Worm (Caenorhabditis elegans) whole organism, late embryonic: ENCODE results near the gene C25E10.12.
A peak's percentile ranks its signal among the peaks of the same experiment; 100 is the strongest.

Experiments
- C08G9.2 ChIP-seq: sonication (generic microtip); optimal IDR thresholded peaks from 2 replicates; lab custom pipeline; 2016; ENCODE audit warnings: mild to moderate bottlenecking, missing genetic modification characterization, moderate library complexity, missing compliant biosample characterization
- F13H6.1 ChIP-seq: sonication (generic microtip); optimal IDR thresholded peaks from 2 replicates; lab custom pipeline; 2016; ENCODE audit warnings: missing genetic modification characterization, missing compliant biosample characterization
- K02D7.2 ChIP-seq: sonication (generic microtip); optimal IDR thresholded peaks from 2 replicates; lab custom pipeline; 2017; ENCODE audit warnings: mild to moderate bottlenecking, missing genetic modification characterization, missing compliant biosample characterization
- K09A11.1 ChIP-seq: sonication (generic microtip); optimal IDR thresholded peaks from 2 replicates; lab custom pipeline; 2017; ENCODE audit warnings: antibody characterized with exemption, mild to moderate bottlenecking, missing genetic modification characterization, missing compliant biosample characterization; ENCODE audit not compliant: insufficient read depth
- Y22D7AL.16 ChIP-seq: sonication (generic microtip); optimal IDR thresholded peaks from 2 replicates; lab custom pipeline; 2016; ENCODE audit warnings: missing genetic modification characterization, missing compliant biosample characterization
- ahr-1 ChIP-seq: sonication (generic microtip); optimal IDR thresholded peaks from 2 replicates; lab custom pipeline; 2016; ENCODE audit warnings: missing genetic modification characterization, missing compliant biosample characterization
- ceh-18 ChIP-seq: sonication (generic microtip); optimal IDR thresholded peaks from 2 replicates; lab custom pipeline; 2016; ENCODE audit warnings: missing genetic modification characterization, missing compliant biosample characterization
- ceh-2 ChIP-seq: sonication (generic microtip); optimal IDR thresholded peaks from 2 replicates; lab custom pipeline; 2016; ENCODE audit warnings: missing genotype, missing genetic modification characterization, missing compliant biosample characterization
- ceh-24 ChIP-seq: sonication (generic microtip); optimal IDR thresholded peaks from 2 replicates; lab custom pipeline; 2016; ENCODE audit warnings: mild to moderate bottlenecking, missing genetic modification characterization, missing compliant biosample characterization
- ceh-30 ChIP-seq: fragments of 150-350 bp; optimal IDR thresholded peaks from 2 replicates; lab custom pipeline; 2014; ENCODE audit warnings: missing biosample characterization, missing genetic modification characterization
- ceh-34 ChIP-seq: sonication (generic microtip); optimal IDR thresholded peaks from 2 replicates; lab custom pipeline; 2016; ENCODE audit warnings: mild to moderate bottlenecking, missing genetic modification characterization, missing compliant biosample characterization
- ceh-48 ChIP-seq: sonication (generic microtip); optimal IDR thresholded peaks from 2 replicates; lab custom pipeline; 2016; ENCODE audit warnings: missing genetic modification characterization, inconsistent platforms, missing compliant biosample characterization
- ceh-9 ChIP-seq: sonication (generic microtip); optimal IDR thresholded peaks from 2 replicates; lab custom pipeline; 2016; ENCODE audit warnings: mild to moderate bottlenecking, missing genetic modification characterization, inconsistent platforms, missing compliant biosample characterization
- elt-2 ChIP-seq: sonication (generic microtip); optimal IDR thresholded peaks from 2 replicates; lab custom pipeline; 2016; ENCODE audit warnings: missing genetic modification reagents, missing genetic modification characterization, missing compliant biosample characterization
- elt-4 ChIP-seq: sonication (generic microtip); optimal IDR thresholded peaks from 2 replicates; lab custom pipeline; 2016; ENCODE audit warnings: missing genetic modification characterization, missing compliant biosample characterization
- ets-4 ChIP-seq: sonication (generic microtip); optimal IDR thresholded peaks from 2 replicates; lab custom pipeline; 2016; ENCODE audit warnings: missing genetic modification characterization, missing compliant biosample characterization
- eyg-1 ChIP-seq: sonication (generic microtip); optimal IDR thresholded peaks from 2 replicates; lab custom pipeline; 2016; ENCODE audit warnings: missing genotype, missing genetic modification characterization, missing compliant biosample characterization
- fkh-10 ChIP-seq: fragments of 150-350 bp; optimal IDR thresholded peaks from 2 replicates; lab custom pipeline; 2014; ENCODE audit warnings: missing biosample characterization, missing genetic modification reagents, missing genetic modification characterization
- hlh-30 ChIP-seq: sonication (generic microtip); optimal IDR thresholded peaks from 2 replicates; lab custom pipeline; 2017; ENCODE audit warnings: antibody characterized with exemption, missing genetic modification characterization, missing compliant biosample characterization; ENCODE audit not compliant: insufficient read depth
- hlh-6 ChIP-seq: sonication (generic microtip); optimal IDR thresholded peaks from 2 replicates; lab custom pipeline; 2016; ENCODE audit warnings: missing genotype, missing genetic modification characterization, missing compliant biosample characterization
- lin-11 ChIP-seq: fragments of 200-800 bp; sonication (Bioruptor generic); optimal IDR thresholded peaks from 2 replicates; lab custom pipeline; 2018; ENCODE audit warnings: mild to moderate bottlenecking, missing genetic modification characterization, missing compliant biosample characterization
- mec-3 ChIP-seq: sonication (generic microtip); optimal IDR thresholded peaks from 2 replicates; lab custom pipeline; 2016; ENCODE audit warnings: borderline replicate concordance, missing genetic modification characterization, missing compliant biosample characterization
- nhr-11 ChIP-seq: fragments of 150-350 bp; optimal IDR thresholded peaks from 2 replicates; lab custom pipeline; 2014; ENCODE audit warnings: missing biosample characterization, missing genetic modification characterization
- nhr-232 ChIP-seq: sonication (generic microtip); optimal IDR thresholded peaks from 2 replicates; lab custom pipeline; 2016; ENCODE audit warnings: missing genetic modification characterization, missing compliant biosample characterization
- npax-4 ChIP-seq: sonication (generic microtip); optimal IDR thresholded peaks from 2 replicates; lab custom pipeline; 2016; ENCODE audit warnings: missing genetic modification characterization, missing compliant biosample characterization
- odd-2 ChIP-seq: sonication (generic microtip); optimal IDR thresholded peaks from 2 replicates; lab custom pipeline; 2017; ENCODE audit warnings: antibody characterized with exemption, mild to moderate bottlenecking, missing genetic modification characterization, missing compliant biosample characterization
- pag-3 ChIP-seq: sonication (generic microtip); optimal IDR thresholded peaks from 2 replicates; lab custom pipeline; 2016; ENCODE audit warnings: missing compliant biosample characterization, missing genetic modification characterization, borderline replicate concordance
- pha-4 ChIP-seq: fragments of 150-350 bp; optimal IDR thresholded peaks from 2 replicates; lab custom pipeline; 2018; ENCODE audit warnings: missing biosample characterization, missing genetic modification reagents, missing genetic modification characterization
- pros-1 ChIP-seq: fragments of 150-350 bp; optimal IDR thresholded peaks from 2 replicates; lab custom pipeline; 2014; ENCODE audit warnings: missing biosample characterization, missing genetic modification reagents, missing genetic modification characterization
- ref-2 ChIP-seq: sonication (generic microtip); optimal IDR thresholded peaks from 2 replicates; lab custom pipeline; 2016; ENCODE audit warnings: missing genetic modification characterization, missing compliant biosample characterization
- sdc-2 ChIP-seq: sonication (generic microtip); optimal IDR thresholded peaks from 2 replicates; lab custom pipeline; 2016; ENCODE audit warnings: missing genotype, missing genetic modification characterization, missing compliant biosample characterization
- sox-2 ChIP-seq: fragments of 200-800 bp; sonication (Bioruptor generic); IDR thresholded peaks from 2 replicates; pipeline ENCODE4 v1.3.6; 2022; ENCODE audit warnings: missing genetic modification reagents, missing genetic modification characterization, missing compliant biosample characterization
- syd-9 ChIP-seq: sonication (generic microtip); optimal IDR thresholded peaks from 2 replicates; lab custom pipeline; 2016; ENCODE audit warnings: mild to moderate bottlenecking, missing genetic modification characterization, moderate library complexity, missing compliant biosample characterization
- tbx-2 ChIP-seq: sonication (generic microtip); optimal IDR thresholded peaks from 2 replicates; lab custom pipeline; 2016; ENCODE audit warnings: missing genetic modification characterization, missing compliant biosample characterization
- unc-3 ChIP-seq, 2 experiments: fragments of 200-800 bp in 1 of 2; sonication (Bioruptor generic) in 1 of 2; sonication (generic microtip) in 1 of 2; conservative IDR thresholded peaks in 1 of 2; optimal IDR thresholded peaks in 1 of 2; 2 replicates each; pipeline versions ENCODE4 v1.3.6 to Lab custom; 2016 to 2022; ENCODE audit warnings: missing compliant biosample characterization in 2 of 2, missing genetic modification characterization in 2 of 2, missing genetic modification reagents in 1 of 2
- unc-42 ChIP-seq: sonication (generic microtip); optimal IDR thresholded peaks from 2 replicates; lab custom pipeline; 2016; ENCODE audit warnings: missing genotype, missing genetic modification characterization, missing compliant biosample characterization
- unc-55 ChIP-seq: sonication (generic microtip); optimal IDR thresholded peaks from 2 replicates; lab custom pipeline; 2017; ENCODE audit warnings: missing biosample characterization, missing genetic modification reagents, missing genetic modification characterization
- unc-86 ChIP-seq: sonication (generic microtip); optimal IDR thresholded peaks from 2 replicates; lab custom pipeline; 2016; ENCODE audit warnings: missing genetic modification characterization, missing compliant biosample characterization
- zip-5 ChIP-seq: sonication (generic microtip); optimal IDR thresholded peaks from 2 replicates; lab custom pipeline; 2016; ENCODE audit warnings: missing genetic modification characterization, missing compliant biosample characterization
- ztf-16 ChIP-seq: sonication (generic microtip); optimal IDR thresholded peaks from 2 replicates; lab custom pipeline; 2017; ENCODE audit warnings: missing genetic modification characterization, missing compliant biosample characterization

The C25E10.12 gene

DNA sequence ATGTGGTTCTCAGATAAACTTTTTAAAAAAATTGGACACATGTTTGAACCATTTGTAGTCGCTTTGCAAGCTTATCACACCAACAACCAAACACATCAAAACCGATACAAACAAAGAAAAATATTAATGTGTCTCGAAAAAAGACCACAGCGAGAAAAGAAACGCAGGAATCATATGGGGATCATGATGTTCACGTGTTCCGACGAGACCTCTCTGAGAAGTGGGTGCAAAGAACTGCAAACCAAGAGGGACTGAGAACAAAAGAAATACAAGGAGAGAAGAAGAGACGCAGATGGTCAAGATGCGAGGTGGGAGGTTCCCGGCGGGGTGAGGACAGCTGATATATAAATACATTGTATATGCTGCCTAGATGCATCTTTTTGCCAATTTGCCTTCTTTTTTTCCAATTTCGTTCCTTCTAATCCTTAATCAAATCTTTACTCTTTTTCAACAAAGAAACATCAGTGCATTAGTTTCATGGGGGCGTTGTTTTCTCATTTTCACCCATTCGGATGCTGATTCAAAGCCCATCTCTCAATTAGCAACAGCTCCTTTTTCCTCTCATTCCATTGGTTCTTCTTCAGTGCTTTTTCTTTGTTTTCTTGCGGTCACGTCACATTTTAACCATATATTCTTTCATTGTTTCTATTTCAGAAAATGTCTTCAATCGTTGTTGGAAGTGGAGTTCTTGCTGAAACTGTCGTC, 33.5 kb upstream of the C25E10.12 start, which contains the start of gene F21C10.10 (continued):
- TF ChIP-seq sox-2 (GFP tag; lab: Robert Waterston, UW), result peak; percentile 40; the same call in 1 of the 2 replicates
- TF ChIP-seq ceh-2 (tag; lab: Kevin White, UChicago), result no peak
- no peak for TF ChIP-seq F13H6.1
- TF ChIP-seq ref-2 (tag; lab: Kevin White, UChicago), result peak; percentile 74
- no peak for TF ChIP-seq Y22D7AL.16 (tag; lab: Kevin White, UChicago)
- TF ChIP-seq ztf-16 (tag; lab: Kevin White, UChicago), result no peak
- TF ChIP-seq hlh-6 (tag; lab: Kevin White, UChicago), result no peak
- TF ChIP-seq fkh-10, result no peak
- TF ChIP-seq nhr-11 (tag; lab: Kevin White, UChicago), result no peak
- peak; percentile 93 for TF ChIP-seq hlh-30 (tag; lab: Kevin White, UChicago)
- no peak for TF ChIP-seq nhr-232 (tag; lab: Kevin White, UChicago)
- no peak for TF ChIP-seq K09A11.1 (tag; lab: Kevin White, UChicago)
- TF ChIP-seq elt-4 (tag; lab: Kevin White, UChicago), result no peak
- peak; percentile 67 for TF ChIP-seq unc-42 (tag; lab: Kevin White, UChicago)
- TF ChIP-seq mec-3, result no peak
- TF ChIP-seq ahr-1 (tag; lab: Kevin White, UChicago), result no peak
- no peak for TF ChIP-seq C08G9.2 (tag; lab: Kevin White, UChicago)
- TF ChIP-seq syd-9 (tag; lab: Kevin White, UChicago), result peak; percentile 15
- TF ChIP-seq zip-5 (tag; lab: Kevin White, UChicago), result no peak
- TF ChIP-seq ceh-18 (tag; lab: Kevin White, UChicago), result peak; percentile 73
- TF ChIP-seq ceh-24 (tag; lab: Kevin White, UChicago), result no peak
- TF ChIP-seq tbx-2, result peak; percentile 85
- no peak for TF ChIP-seq ceh-30 (tag; lab: Kevin White, UChicago)
- TF ChIP-seq elt-2 (tag; lab: Kevin White, UChicago), result peak; percentile 78
- peak; percentile 84 for TF ChIP-seq unc-55 (GFP tag; lab: Kevin White, UChicago)
- peak; percentile 34 for TF ChIP-seq ceh-34 (tag; lab: Kevin White, UChicago)
- TF ChIP-seq pag-3 (tag; lab: Kevin White, UChicago), result no peak
- TF ChIP-seq unc-3 (GFP tag; conservative IDR thresholded peaks at IDR 0.05; lab: Robert Waterston, UW), result no peak
- TF ChIP-seq unc-3 (tag; optimal IDR thresholded peaks at IDR 0.05; lab: Kevin White, UChicago), result no peak
- TF ChIP-seq pros-1, result no peak
- TF ChIP-seq sdc-2, result no peak

DNA sequence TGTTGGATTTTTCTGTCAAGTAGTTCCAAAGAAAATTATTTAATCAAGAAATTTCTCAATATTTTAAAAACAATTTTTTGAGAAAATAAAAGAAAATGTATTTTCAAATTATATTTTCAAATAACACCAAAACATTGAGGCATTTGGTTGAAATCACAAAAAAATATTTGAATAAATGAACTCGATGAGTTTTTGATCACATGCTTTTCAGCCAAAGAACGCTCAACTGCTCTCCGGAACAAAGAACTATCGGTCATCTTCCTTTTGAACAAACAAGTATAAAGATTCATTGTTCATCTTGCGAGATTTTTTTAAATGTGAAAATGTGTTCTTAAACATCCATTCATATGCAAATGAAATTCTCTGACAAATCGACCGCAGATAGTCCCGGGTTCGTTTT, 32.7 kb upstream of the C25E10.12 start:
- no peak for TF ChIP-seq pag-3 (tag; lab: Kevin White, UChicago)

DNA sequence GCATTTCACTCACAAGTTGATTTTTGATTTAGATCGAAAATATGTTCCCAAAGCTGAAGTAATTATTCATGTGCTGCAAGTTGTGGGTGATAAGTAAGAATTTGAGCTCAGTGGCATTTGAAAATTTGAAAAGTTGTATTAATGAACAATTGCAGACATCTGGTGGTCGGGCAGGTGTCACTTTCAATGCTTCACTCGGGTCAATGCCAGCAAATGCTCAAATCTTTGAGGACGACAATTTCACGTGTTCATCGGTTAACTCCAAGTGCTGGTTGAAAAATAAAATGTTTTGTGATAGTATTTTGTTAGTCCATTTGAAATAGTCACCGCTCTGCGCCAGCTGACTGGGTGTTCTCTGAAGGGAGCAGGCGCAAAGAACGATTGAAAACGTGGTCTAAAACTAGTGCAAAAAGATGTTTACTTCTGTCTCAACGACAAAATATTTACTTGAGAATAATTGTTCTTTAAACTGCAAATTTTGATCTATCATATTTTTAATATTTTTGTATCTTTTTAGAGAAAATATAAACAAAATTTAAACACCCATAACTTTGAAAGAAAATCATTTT, 31.9 kb upstream of the C25E10.12 start:
- TF ChIP-seq lin-11 (tag; lab: Kevin White, UChicago) (no peak), elt-4 (tag; lab: Kevin White, UChicago) (no peak), ceh-9 (tag; lab: Kevin White, UChicago) (no peak), npax-4 (tag; lab: Kevin White, UChicago) (no peak), K02D7.2 (tag; lab: Kevin White, UChicago) (no peak), odd-2 (tag; lab: Kevin White, UChicago) (no peak), nhr-11 (tag; lab: Kevin White, UChicago) (no peak), pros-1 (no peak), unc-3 (GFP tag; conservative IDR thresholded peaks at IDR 0.05; lab: Robert Waterston, UW) (no peak), unc-3 (tag; optimal IDR thresholded peaks at IDR 0.05; lab: Kevin White, UChicago) (no peak), ets-4 (tag; lab: Kevin White, UChicago) (no peak), ceh-48 (tag; lab: Kevin White, UChicago) (no peak), unc-86 (tag; lab: Kevin White, UChicago) (no peak), hlh-6 (tag; lab: Kevin White, UChicago) (no peak), eyg-1 (tag; lab: Kevin White, UChicago) (no peak), F13H6.1 (no peak), pha-4 (no peak)
